Worm (Caenorhabditis elegans) whole organism, L2 larva: ENCODE measurements around the gene F55A4.3.

Experiments
- F13H6.1 ChIP-seq: sonication (generic microtip); optimal IDR thresholded peaks from 2 replicates; lab custom pipeline; 2016; ENCODE audit warnings: missing genetic modification characterization, missing compliant biosample characterization
- R02D3.7 ChIP-seq: fragments of 150-350 bp; optimal IDR thresholded peaks from 2 replicates; lab custom pipeline; 2014; ENCODE audit warnings: missing biosample characterization, missing genetic modification characterization
- ZK546.5 ChIP-seq: sonication (generic microtip); optimal IDR thresholded peaks from 2 replicates; lab custom pipeline; 2017; ENCODE audit warnings: missing biosample characterization, missing genetic modification characterization
- ama-1 ChIP-seq: fragments of 150-350 bp; optimal IDR thresholded peaks from 2 replicates; lab custom pipeline; 2018; ENCODE audit warnings: inconsistent platforms
- ceh-82 ChIP-seq: fragments of 150-350 bp; optimal IDR thresholded peaks from 2 replicates; lab custom pipeline; 2014; ENCODE audit warnings: missing biosample characterization, missing genetic modification characterization
- egl-27 ChIP-seq: sonication (generic microtip); optimal IDR thresholded peaks from 3 replicates; lab custom pipeline; 2017; ENCODE audit warnings: missing biosample characterization, missing genetic modification reagents, missing genetic modification characterization
- elt-3 ChIP-seq: sonication (generic microtip); optimal IDR thresholded peaks from 2 replicates; lab custom pipeline; 2017; ENCODE audit warnings: missing biosample characterization, missing genetic modification characterization
- mab-5 ChIP-seq: fragments of 150-350 bp; optimal IDR thresholded peaks from 2 replicates; lab custom pipeline; 2014; ENCODE audit warnings: missing biosample characterization, missing genetic modification characterization
- nhr-10 ChIP-seq: sonication (generic microtip); optimal IDR thresholded peaks from 2 replicates; lab custom pipeline; 2017; ENCODE audit warnings: missing biosample characterization, missing genetic modification characterization
- nhr-12 ChIP-seq: fragments of 150-350 bp; optimal IDR thresholded peaks from 2 replicates; lab custom pipeline; 2014; ENCODE audit warnings: missing biosample characterization, missing genetic modification characterization
- snpc-4 ChIP-seq: fragments of 150-350 bp; optimal IDR thresholded peaks from 2 replicates; lab custom pipeline; 2014; ENCODE audit warnings: missing biosample characterization, missing genetic modification characterization
- unc-39 ChIP-seq: fragments of 150-350 bp; optimal IDR thresholded peaks from 2 replicates; lab custom pipeline; 2014; ENCODE audit warnings: missing biosample characterization, missing genetic modification characterization
- unc-55 ChIP-seq: fragments of 150-350 bp; sonication (generic microtip); optimal IDR thresholded peaks from 3 replicates; lab custom pipeline; 2014; ENCODE audit warnings: missing biosample characterization, missing genetic modification reagents, missing genetic modification characterization
- ztf-11 ChIP-seq: sonication (generic microtip); optimal IDR thresholded peaks from 2 replicates; lab custom pipeline; 2017; ENCODE audit warnings: missing biosample characterization, missing genetic modification characterization

DNA sequence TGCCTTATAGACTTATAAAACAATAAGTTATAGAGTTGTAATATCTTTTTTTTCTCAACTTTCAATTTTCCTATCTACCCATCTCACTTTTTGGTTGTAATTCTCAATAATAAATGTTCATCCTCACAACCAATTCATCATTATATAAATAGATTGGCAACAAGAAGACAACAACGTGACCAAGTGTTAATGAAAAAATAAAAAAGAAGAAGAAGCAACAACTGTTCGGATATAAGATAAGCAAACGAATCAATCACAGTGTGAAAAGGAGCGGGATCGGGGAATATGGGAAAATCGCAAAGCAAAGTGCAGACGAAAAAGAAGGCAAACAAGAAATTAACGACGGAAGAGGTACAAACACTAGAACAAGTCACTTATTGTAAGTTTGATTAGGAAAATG lies 29.0 kb upstream of the F55A4.3 start, which contains the start of gene ncs-3:
- TF ChIP-seq elt-3 (no peak), ztf-11 (tag; lab: Kevin White, UChicago) (no peak), R02D3.7 (no peak), nhr-12 (tag; lab: Kevin White, UChicago) (no peak), ZK546.5 (no peak), unc-55 (GFP tag; lab: Kevin White, UChicago) (no peak), unc-39 (tag; lab: Kevin White, UChicago) (no peak), ama-1 (lab: Kevin White, UChicago) (no peak), egl-27 (tag; lab: Kevin White, UChicago) (no peak), snpc-4 (tag; lab: Kevin White, UChicago) (no peak), mab-5 (peak; percentile 47), nhr-10 (tag; lab: Kevin White, UChicago) (no peak), F13H6.1 (tag; lab: Kevin White, UChicago) (peak; percentile 54), ceh-82 (tag; lab: Kevin White, UChicago) (no peak)
